Worm (Caenorhabditis elegans): ENCODE data around the gene C35D10.6.

DNA sequence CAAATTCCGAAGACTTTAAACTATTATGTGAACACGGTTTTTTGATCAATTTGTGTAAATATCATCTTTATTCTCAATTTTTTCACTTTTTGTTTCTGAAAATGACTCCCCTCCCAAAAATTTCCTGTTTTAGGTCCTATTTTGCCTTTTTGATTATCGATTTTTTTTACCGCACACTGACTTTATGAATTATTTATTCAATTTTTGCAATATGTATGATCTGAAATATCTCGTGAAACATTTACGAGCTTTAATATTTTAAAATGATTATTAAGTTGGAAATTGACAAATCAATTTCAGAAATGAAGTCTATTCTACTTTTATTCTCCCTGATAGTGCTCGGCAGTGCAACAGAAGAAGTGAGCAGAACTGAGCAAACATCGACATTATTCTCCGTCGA lies 20.3 kb downstream of the C35D10.6 start, which contains the start of gene C35D10.1:
- TF ChIP-seq ztf-23 (GFP tag; IDR thresholded peaks at IDR 0.05): no peak
- no peak for TF ChIP-seq med-1 (GFP tag; optimal IDR thresholded peaks at IDR 0.05; ENCODE audit: insufficient read depth)
- TF ChIP-seq flt-1 (GFP tag; IDR thresholded peaks at IDR 0.05): no peak
